Worm (Caenorhabditis elegans): ENCODE measurements around the gene F19B6.1.
A peak's percentile ranks its signal among the peaks of the same experiment; 100 is the strongest.

Gene F19B6.1

ce11 chrIV:12366571-12366970 lies 30.7 kb upstream of the F19B6.1 start:
- TF ChIP-seq elt-1 (tag; optimal IDR thresholded peaks at IDR 0.05), result peak; percentile 71
- no peak for TF ChIP-seq pha-4 (tag; optimal IDR thresholded peaks at IDR 0.05)
- peak; percentile 92 for TF ChIP-seq nhr-25 (tag; optimal IDR thresholded peaks at IDR 0.05)

ce11 chrIV:12364964-12365363 lies 29.1 kb upstream of the F19B6.1 start:
- TF ChIP-seq elt-1 (tag; optimal IDR thresholded peaks at IDR 0.05) (peak; percentile 10), hmg-11 (tag; optimal IDR thresholded peaks at IDR 0.05) (peak; percentile 76), snpc-4 (tag; optimal IDR thresholded peaks at IDR 0.05) (peak; percentile 11), nfya-1 (tag; optimal IDR thresholded peaks at IDR 0.05; ENCODE audit: insufficient read depth) (peak; percentile 47), nhr-67 (tag; optimal IDR thresholded peaks at IDR 0.05) (no peak), sea-2 (GFP tag; optimal IDR thresholded peaks at IDR 0.05) (no peak), fkh-10 (GFP tag; optimal IDR thresholded peaks at IDR 0.05) (peak; percentile 14), lin-39 (tag; optimal IDR thresholded peaks at IDR 0.05) (peak; percentile 62), mdl-1 (tag; optimal IDR thresholded peaks at IDR 0.05) (no peak)

ce11 chrIV:12361392-12362092 lies 25.7 kb upstream of the F19B6.1 start, which contains the start of the genes ccr-4 and ZC518.8:
ccr-4 (plus strand) TSS chrIV:12361542.
ZC518.8 (minus strand) TSS chrIV:12361908.
- peak; percentile 22 for TF ChIP-seq elt-2 (tag; optimal IDR thresholded peaks at IDR 0.05)
- no peak for TF ChIP-seq nhr-23 (tag; optimal IDR thresholded peaks at IDR 0.05)
- TF ChIP-seq nhr-11 (tag; optimal IDR thresholded peaks at IDR 0.05), result no peak
- peak; percentile 82 for TF ChIP-seq nfya-1 (tag; optimal IDR thresholded peaks at IDR 0.05; ENCODE audit: insufficient read depth)
- TF ChIP-seq snpc-4 (tag; optimal IDR thresholded peaks at IDR 0.05), result peak; percentile 3
- TF ChIP-seq lin-15B (tag; optimal IDR thresholded peaks at IDR 0.05), result peak; percentile 41
- peak; percentile 7 for TF ChIP-seq pha-4 (tag; optimal IDR thresholded peaks at IDR 0.05)
- peak; percentile 28 for TF ChIP-seq ama-1 (optimal IDR thresholded peaks at IDR 0.05)

ce11 chrIV:12360742-12361195 lies 24.9 kb upstream of the F19B6.1 start, which contains the start of gene sec-24.2:
sec-24.2 (minus strand) TSS chrIV:12360792.
- TF ChIP-seq ceh-82 (tag; optimal IDR thresholded peaks at IDR 0.05), result no peak
- TF ChIP-seq nhr-23 (tag; optimal IDR thresholded peaks at IDR 0.05), result no peak
- TF ChIP-seq fkh-10 (GFP tag; optimal IDR thresholded peaks at IDR 0.05), result no peak
- no peak for TF ChIP-seq lin-15B (tag; optimal IDR thresholded peaks at IDR 0.05)
- TF ChIP-seq ceh-16 (tag; optimal IDR thresholded peaks at IDR 0.05), result no peak

ce11 chrIV:12359979-12360378 lies 24.1 kb upstream of the F19B6.1 start:
- no peak for TF ChIP-seq unc-39 (tag; optimal IDR thresholded peaks at IDR 0.05)
- no peak for TF ChIP-seq aly-2 (tag; optimal IDR thresholded peaks at IDR 0.05)
- no peak for TF ChIP-seq elt-3 (tag; optimal IDR thresholded peaks at IDR 0.05)
- TF ChIP-seq unc-62 (GFP tag; optimal IDR thresholded peaks at IDR 0.05), result no peak
- TF ChIP-seq mdl-1 (tag; optimal IDR thresholded peaks at IDR 0.05), result no peak
- no peak for TF ChIP-seq elt-1 (tag; optimal IDR thresholded peaks at IDR 0.05)
- TF ChIP-seq lin-15B (tag; optimal IDR thresholded peaks at IDR 0.05), result no peak
- TF ChIP-seq nhr-76 (tag; optimal IDR thresholded peaks at IDR 0.05), result no peak
- no peak for TF ChIP-seq nhr-12 (tag; optimal IDR thresholded peaks at IDR 0.05)

DNA sequence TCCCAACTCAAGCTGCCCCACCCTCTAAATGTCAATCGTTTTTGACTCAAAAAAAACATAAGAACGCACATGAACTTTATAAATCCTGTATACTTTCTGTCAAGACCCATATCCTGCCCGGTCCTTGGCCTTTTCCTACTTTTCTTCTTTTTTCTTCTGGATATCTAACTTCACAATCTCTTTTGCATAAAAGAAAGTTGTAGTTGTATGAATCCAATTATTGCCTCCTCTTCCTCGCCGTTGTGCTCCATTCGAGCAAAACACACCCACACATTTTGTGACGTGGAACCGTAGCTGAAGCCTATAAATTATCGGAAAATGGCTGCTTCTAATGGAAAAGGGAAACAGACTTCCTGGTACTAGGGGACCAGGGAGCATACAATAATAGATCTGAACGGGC lies 14.4 kb upstream of the F19B6.1 start:
- TF ChIP-seq fkh-10 (GFP tag; optimal IDR thresholded peaks at IDR 0.05) (peak; percentile 88), elt-2 (tag; optimal IDR thresholded peaks at IDR 0.05) (no peak), tbx-2 (tag; optimal IDR thresholded peaks at IDR 0.05) (no peak)

DNA sequence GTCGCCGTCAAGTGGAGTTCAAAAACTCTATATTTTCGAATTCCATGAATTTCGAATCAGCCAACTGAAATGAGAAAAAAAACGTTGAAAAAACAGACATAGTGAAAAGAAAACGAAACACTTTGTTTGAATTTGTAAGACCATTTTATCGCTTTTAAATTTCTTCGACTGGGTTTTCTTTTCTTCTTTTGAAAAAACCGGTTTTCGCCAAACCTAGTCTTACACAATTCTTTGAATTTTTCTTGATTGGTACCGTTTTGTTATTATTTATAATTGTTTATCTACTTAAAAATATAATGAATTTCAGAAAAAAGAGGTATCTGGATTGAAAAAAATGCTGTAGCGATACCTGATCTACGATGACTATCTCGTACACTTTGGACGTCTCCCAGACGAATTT lies 13.8 kb upstream of the F19B6.1 start, which contains the start of gene best-22:
best-22 (plus strand) TSS at position 301 of the 400 bp plus-strand sequence.
- no peak for TF ChIP-seq fkh-2 (tag; optimal IDR thresholded peaks at IDR 0.05)
- TF ChIP-seq pha-4 (tag; optimal IDR thresholded peaks at IDR 0.05), result no peak
- no peak for TF ChIP-seq jun-1 (tag; optimal IDR thresholded peaks at IDR 0.05)
- no peak for TF ChIP-seq eor-1 (tag; optimal IDR thresholded peaks at IDR 0.05)
- no peak for TF ChIP-seq ZK546.5 (tag; optimal IDR thresholded peaks at IDR 0.05)
- TF ChIP-seq elt-3 (tag; optimal IDR thresholded peaks at IDR 0.05), result no peak
